Worm (Caenorhabditis elegans) whole organism, midembryonic: Measurements from ENCODE around the gene cec-2.
"Not testable (repeated sequence)": the region's sequence is repeated elsewhere in the genome, so short reads cannot be mapped to it uniquely, and the experiment has no call there.

Experiments
- T22C8.4 ChIP-seq: fragments of 200-800 bp; sonication (Bioruptor generic); IDR thresholded peaks from 2 replicates; pipeline ENCODE4 v1.3.6; 2022; ENCODE audit warnings: missing genetic modification characterization, missing compliant biosample characterization
- cog-1 ChIP-seq: sonication (generic microtip); optimal IDR thresholded peaks from 2 replicates; lab custom pipeline; 2016; ENCODE audit warnings: missing genetic modification characterization, missing compliant biosample characterization
- flt-1 ChIP-seq: fragments of 200-800 bp; sonication (Bioruptor generic); IDR thresholded peaks from 2 replicates; pipeline ENCODE4 v1.3.6; 2022; ENCODE audit warnings: missing genetic modification characterization, missing compliant biosample characterization
- med-1 ChIP-seq: sonication (generic microtip); optimal IDR thresholded peaks from 2 replicates; lab custom pipeline; 2017; ENCODE audit warnings: missing genetic modification characterization, mild to moderate bottlenecking, missing compliant biosample characterization, antibody characterized with exemption, missing genetic modification reagents; ENCODE audit not compliant: insufficient read depth
- ref-1 ChIP-seq: fragments of 200-800 bp; sonication (Bioruptor generic); conservative IDR thresholded peaks from 2 replicates; pipeline ENCODE4 v1.3.6; 2022; ENCODE audit warnings: missing genetic modification reagents, missing genetic modification characterization, missing compliant biosample characterization
- tab-1 ChIP-seq: fragments of 200-800 bp; sonication (Bioruptor generic); IDR thresholded peaks from 2 replicates; pipeline ENCODE4 v1.3.6; 2022; ENCODE audit warnings: missing genetic modification characterization, missing compliant biosample characterization
- ztf-23 ChIP-seq: fragments of 200-800 bp; sonication (Bioruptor generic); IDR thresholded peaks from 2 replicates; pipeline ENCODE4 v1.3.6; 2022; ENCODE audit warnings: missing genetic modification reagents, missing genetic modification characterization, missing compliant biosample characterization
- ztf-29 ChIP-seq: fragments of 200-800 bp; sonication (Bioruptor generic); IDR thresholded peaks from 2 replicates; pipeline ENCODE4 v1.3.6; 2022; ENCODE audit warnings: missing genetic modification reagents, missing genetic modification characterization, missing compliant biosample characterization

- not testable (repeated sequence) for TF ChIP-seq ztf-23 (GFP tag; lab: Robert Waterston, UW); flt-1 (GFP tag; lab: Robert Waterston, UW); ref-1 (GFP tag; lab: Robert Waterston, UW); med-1 (GFP tag; lab: Kevin White, UChicago); T22C8.4; cog-1; ztf-29; tab-1 (GFP tag; lab: Robert Waterston, UW)
Measured at ce11 chrIV:1182292-1182691, 11.8 kb downstream of the cec-2 start, which contains the start of gene rmif-2.
